Worm (Caenorhabditis elegans) whole organism, L4 larva: ENCODE measurements around the gene Y66C5A.2.

Source experiments
- D1046.2 ChIP-seq: fragments of 200-800 bp; sonication (Bioruptor generic); IDR thresholded peaks from 2 replicates; pipeline ENCODE4 v1.3.6; 2022; ENCODE audit warnings: missing genetic modification characterization, missing compliant biosample characterization
- F10B5.3 ChIP-seq: sonication (generic microtip); optimal IDR thresholded peaks from 2 replicates; lab custom pipeline; 2016; ENCODE audit warnings: mild to moderate bottlenecking, missing genetic modification characterization, missing compliant biosample characterization
- F26F4.8 ChIP-seq: fragments of 200-800 bp; sonication (Bioruptor generic); conservative IDR thresholded peaks from 2 replicates; pipeline ENCODE4 v1.3.6; 2022; ENCODE audit warnings: missing genetic modification characterization, missing compliant biosample characterization
- F37D6.2 ChIP-seq: sonication (generic microtip); optimal IDR thresholded peaks from 2 replicates; lab custom pipeline; 2016; ENCODE audit warnings: mild to moderate bottlenecking, missing genetic modification characterization, missing compliant biosample characterization
- F49E8.2 ChIP-seq: sonication (generic microtip); optimal IDR thresholded peaks from 2 replicates; lab custom pipeline; 2016; ENCODE audit warnings: missing compliant biosample characterization, mild to moderate bottlenecking, missing genetic modification characterization, borderline replicate concordance
- R02D3.7 ChIP-seq: fragments of 150-350 bp; sonication (generic microtip); optimal IDR thresholded peaks from 3 replicates; lab custom pipeline; 2014; ENCODE audit warnings: missing biosample characterization, missing genetic modification characterization
- T20F7.1 ChIP-seq: fragments of 200-800 bp; sonication (Bioruptor generic); optimal IDR thresholded peaks from 2 replicates; lab custom pipeline; 2018; ENCODE audit warnings: mild to moderate bottlenecking, missing genetic modification characterization, missing compliant biosample characterization
- Y105C5A.15 ChIP-seq: fragments of 200-800 bp; sonication (Bioruptor generic); IDR thresholded peaks from 2 replicates; pipeline ENCODE4 v1.3.6; 2022; ENCODE audit warnings: missing genetic modification characterization, missing compliant biosample characterization
- Y48G9A.11 ChIP-seq: fragments of 200-800 bp; sonication (Bioruptor generic); IDR thresholded peaks from 2 replicates; pipeline ENCODE4 v1.3.6; 2022; ENCODE audit warnings: missing genetic modification reagents, missing genetic modification characterization, missing compliant biosample characterization
- ZK546.5 ChIP-seq, 2 experiments: sonication (generic microtip); optimal IDR thresholded peaks; 2 replicates each; lab custom pipeline; 2017; ENCODE audit warnings: missing biosample characterization in 2 of 2, missing genetic modification characterization in 2 of 2
- aha-1 ChIP-seq: fragments of 150-350 bp; peaks from one replicate; lab custom pipeline; 2014; ENCODE audit warnings: missing biosample characterization, missing genetic modification characterization
- ama-1 ChIP-seq: fragments of 150-350 bp; optimal IDR thresholded peaks from 2 replicates; lab custom pipeline; 2014; ENCODE audit warnings: inconsistent platforms, mixed read lengths
- ceh-20 ChIP-seq: fragments of 200-800 bp; sonication (Bioruptor generic); IDR thresholded peaks from 2 replicates; pipeline ENCODE4 v1.3.6; 2022; ENCODE audit warnings: missing genetic modification reagents, missing genetic modification characterization, missing compliant biosample characterization
- ceh-44 ChIP-seq: fragments of 200-800 bp; sonication (Bioruptor generic); IDR thresholded peaks from 2 replicates; pipeline ENCODE4 v1.3.6; 2022; ENCODE audit warnings: missing genetic modification reagents, missing genetic modification characterization, missing compliant biosample characterization
- ceh-62 ChIP-seq: sonication (generic microtip); optimal IDR thresholded peaks from 2 replicates; lab custom pipeline; 2017; ENCODE audit warnings: missing biosample characterization, missing genetic modification characterization
- ctbp-1 ChIP-seq: fragments of 200-800 bp; sonication (Bioruptor generic); IDR thresholded peaks from 2 replicates; pipeline ENCODE4 v1.3.6; 2022; ENCODE audit warnings: missing genetic modification reagents, missing genetic modification characterization, missing compliant biosample characterization
- daf-12 ChIP-seq: fragments of 150-350 bp; optimal IDR thresholded peaks from 2 replicates; lab custom pipeline; 2014; ENCODE audit warnings: missing biosample characterization, missing genetic modification reagents, missing genetic modification characterization
- daf-16 ChIP-seq, 3 experiments: sonication (generic microtip); optimal IDR thresholded peaks; 2 replicates each; lab custom pipeline; 2016 to 2017; ENCODE audit warnings: missing genetic modification characterization in 3 of 3, missing genetic modification reagents in 3 of 3, mild to moderate bottlenecking in 2 of 3, missing compliant biosample characterization in 2 of 3, missing biosample characterization in 1 of 3, moderate library complexity in 1 of 3
- daf-19 ChIP-seq: fragments of 200-800 bp; sonication (Bioruptor generic); conservative IDR thresholded peaks from 2 replicates; pipeline ENCODE4 v1.3.6; 2022; ENCODE audit warnings: missing genetic modification characterization, missing compliant biosample characterization
- dmd-6 ChIP-seq: fragments of 200-800 bp; sonication (Bioruptor generic); IDR thresholded peaks from 2 replicates; pipeline ENCODE4 v1.3.6; 2022; ENCODE audit warnings: missing genetic modification reagents, missing genetic modification characterization, missing compliant biosample characterization
- dmd-8 ChIP-seq: fragments of 200-800 bp; sonication (Bioruptor generic); IDR thresholded peaks from 2 replicates; pipeline ENCODE4 v1.3.6; 2022; ENCODE audit warnings: missing genetic modification characterization, missing compliant biosample characterization
- dve-1 ChIP-seq: sonication (generic microtip); optimal IDR thresholded peaks from 2 replicates; lab custom pipeline; 2017; ENCODE audit warnings: antibody characterized with exemption, mild to moderate bottlenecking, missing genetic modification characterization, missing compliant biosample characterization; ENCODE audit not compliant: insufficient read depth
- egl-27 ChIP-seq: sonication (generic microtip); optimal IDR thresholded peaks from 3 replicates; lab custom pipeline; 2017; ENCODE audit warnings: missing biosample characterization, missing genetic modification reagents, missing genetic modification characterization
- egl-43 ChIP-seq: fragments of 200-800 bp; sonication (Bioruptor generic); IDR thresholded peaks from 2 replicates; pipeline ENCODE4 v1.3.6; 2022; ENCODE audit warnings: missing genetic modification reagents, missing genetic modification characterization, missing compliant biosample characterization
- gei-8 ChIP-seq: fragments of 200-800 bp; sonication (Bioruptor generic); optimal IDR thresholded peaks from 2 replicates; lab custom pipeline; 2018; ENCODE audit warnings: mild to moderate bottlenecking, missing genetic modification characterization, missing compliant biosample characterization
- hlh-11 ChIP-seq: fragments of 200-800 bp; sonication (Bioruptor generic); optimal IDR thresholded peaks from 2 replicates; lab custom pipeline; 2018; ENCODE audit warnings: mild to moderate bottlenecking, missing genetic modification characterization, missing compliant biosample characterization
- hlh-30 ChIP-seq: sonication (generic microtip); optimal IDR thresholded peaks from 2 replicates; lab custom pipeline; 2017; ENCODE audit warnings: antibody characterized with exemption, mild to moderate bottlenecking, missing genetic modification characterization, missing compliant biosample characterization; ENCODE audit not compliant: insufficient read depth
- hmg-1.1 ChIP-seq: fragments of 200-800 bp; sonication (Bioruptor generic); IDR thresholded peaks from 2 replicates; pipeline ENCODE4 v1.3.6; 2022; ENCODE audit warnings: missing genetic modification reagents, missing genetic modification characterization, missing compliant biosample characterization
- lin-15B ChIP-seq: fragments of 150-350 bp; sonication (generic microtip); optimal IDR thresholded peaks from 3 replicates; lab custom pipeline; 2014; ENCODE audit warnings: missing biosample characterization, missing genetic modification characterization
- lin-38 ChIP-seq: fragments of 200-800 bp; sonication (Bioruptor generic); IDR thresholded peaks from 2 replicates; pipeline ENCODE4 v1.3.6; 2022; ENCODE audit warnings: missing genetic modification reagents, missing genetic modification characterization, missing compliant biosample characterization
- lin-39 ChIP-seq: fragments of 150-350 bp; optimal IDR thresholded peaks from 2 replicates; lab custom pipeline; 2014; ENCODE audit warnings: missing biosample characterization, missing genetic modification reagents, missing genetic modification characterization
- madf-5 ChIP-seq, 2 experiments: fragments of 200-800 bp; sonication (Bioruptor generic); IDR thresholded peaks; 2 replicates each; pipeline ENCODE4 v1.3.6; 2022; ENCODE audit warnings: missing compliant biosample characterization in 2 of 2, missing genetic modification characterization in 2 of 2
- nhr-11 ChIP-seq: fragments of 150-350 bp; optimal IDR thresholded peaks from 2 replicates; lab custom pipeline; 2014; ENCODE audit warnings: missing biosample characterization, missing genetic modification characterization
- nhr-111 ChIP-seq: fragments of 200-800 bp; sonication (Bioruptor generic); optimal IDR thresholded peaks from 2 replicates; lab custom pipeline; 2018; ENCODE audit warnings: mild to moderate bottlenecking, missing genetic modification characterization, missing compliant biosample characterization
- nhr-237 ChIP-seq: sonication (generic microtip); optimal IDR thresholded peaks from 2 replicates; lab custom pipeline; 2017; ENCODE audit warnings: missing biosample characterization, missing genetic modification characterization
- nhr-25 ChIP-seq: sonication (generic microtip); optimal IDR thresholded peaks from 2 replicates; lab custom pipeline; 2017; ENCODE audit warnings: missing genetic modification characterization, mild to moderate bottlenecking, missing compliant biosample characterization, antibody characterized with exemption, moderate library complexity, borderline replicate concordance; ENCODE audit not compliant: insufficient read depth
- nhr-48 ChIP-seq: sonication (generic microtip); optimal IDR thresholded peaks from 2 replicates; lab custom pipeline; 2016; ENCODE audit warnings: mild to moderate bottlenecking, missing genetic modification characterization, missing compliant biosample characterization
- nhr-77 ChIP-seq: fragments of 150-350 bp; optimal IDR thresholded peaks from 2 replicates; lab custom pipeline; 2014; ENCODE audit warnings: missing biosample characterization, missing genetic modification characterization
- pha-4 ChIP-seq, 2 experiments: fragments of 150-350 bp in 1 of 2; fragments of 200-800 bp in 1 of 2; sonication (Bioruptor generic) in 1 of 2; IDR thresholded peaks in 1 of 2; optimal IDR thresholded peaks in 1 of 2; 2 replicates each; pipeline versions ENCODE4 v1.3.6 to Lab custom; 2014 to 2022; ENCODE audit warnings: missing genetic modification characterization in 2 of 2, missing genetic modification reagents in 2 of 2, missing biosample characterization in 1 of 2, missing compliant biosample characterization in 1 of 2
- pqm-1 ChIP-seq: sonication (generic microtip); optimal IDR thresholded peaks from 2 replicates; lab custom pipeline; 2017; ENCODE audit warnings: missing biosample characterization, missing genetic modification characterization
- rbr-2 ChIP-seq: sonication (generic microtip); optimal IDR thresholded peaks from 2 replicates; lab custom pipeline; 2016; ENCODE audit warnings: missing genotype, missing genetic modification characterization, missing compliant biosample characterization
- spr-3 ChIP-seq: fragments of 200-800 bp; sonication (Bioruptor generic); optimal IDR thresholded peaks from 2 replicates; lab custom pipeline; 2018; ENCODE audit warnings: mild to moderate bottlenecking, missing genetic modification characterization, missing compliant biosample characterization
- tag-97 ChIP-seq: fragments of 200-800 bp; sonication (Bioruptor generic); IDR thresholded peaks from 2 replicates; pipeline ENCODE4 v1.3.6; 2022; ENCODE audit warnings: missing genetic modification characterization, missing compliant biosample characterization
- tra-1 ChIP-seq: fragments of 200-800 bp; sonication (Bioruptor generic); IDR thresholded peaks from 2 replicates; pipeline ENCODE4 v1.3.6; 2022; ENCODE audit warnings: missing genetic modification reagents, missing genetic modification characterization, missing compliant biosample characterization
- unc-130 ChIP-seq: sonication (generic microtip); optimal IDR thresholded peaks from 2 replicates; lab custom pipeline; 2016; ENCODE audit warnings: missing genetic modification reagents, missing genetic modification characterization, missing compliant biosample characterization
- unc-39 ChIP-seq: sonication (generic microtip); optimal IDR thresholded peaks from 2 replicates; lab custom pipeline; 2017; ENCODE audit warnings: missing biosample characterization, missing genetic modification characterization
- vab-7 ChIP-seq: fragments of 200-800 bp; sonication (Bioruptor generic); IDR thresholded peaks from 2 replicates; pipeline ENCODE4 v1.3.6; 2022; ENCODE audit warnings: missing genetic modification reagents, missing genetic modification characterization, missing compliant biosample characterization
- zag-1 ChIP-seq: fragments of 150-350 bp; optimal IDR thresholded peaks from 2 replicates; lab custom pipeline; 2014; ENCODE audit warnings: missing biosample characterization, missing genetic modification characterization
- zfp-2 ChIP-seq: sonication (generic microtip); optimal IDR thresholded peaks from 2 replicates; lab custom pipeline; 2016; ENCODE audit warnings: mild to moderate bottlenecking, missing genetic modification characterization, missing compliant biosample characterization
- zfp-3 ChIP-seq: fragments of 200-800 bp; sonication (Bioruptor generic); conservative IDR thresholded peaks from 2 replicates; pipeline ENCODE4 v1.3.6; 2022; ENCODE audit warnings: missing genetic modification reagents, missing genetic modification characterization, missing compliant biosample characterization
- zip-2 ChIP-seq: fragments of 150-350 bp; optimal IDR thresholded peaks from 2 replicates; lab custom pipeline; 2014; ENCODE audit warnings: missing biosample characterization, missing genetic modification characterization

The Y66C5A.2 gene

DNA sequence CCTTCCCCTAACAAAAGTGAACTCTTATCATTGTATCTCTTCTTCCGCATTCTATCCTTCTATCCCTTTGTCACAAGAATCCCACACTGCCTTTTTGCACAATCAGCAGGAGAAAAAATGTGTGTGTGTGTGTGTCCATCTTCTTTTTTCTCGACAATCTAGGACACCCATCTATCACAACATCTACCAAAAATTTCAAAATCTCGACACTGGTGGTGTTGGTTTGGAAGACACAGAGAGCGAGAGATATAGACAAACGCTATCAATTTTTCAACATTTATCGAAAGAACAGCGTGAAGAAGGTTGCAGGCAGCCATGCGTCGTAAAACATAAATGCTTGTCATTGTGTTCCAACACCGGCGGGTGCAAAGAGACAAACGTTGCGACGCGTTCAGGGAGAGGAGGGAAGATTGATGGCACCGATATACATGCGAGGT, 48.3 kb downstream of the Y66C5A.2 start (continued):
- no peak for TF ChIP-seq pha-4 (GFP tag; IDR thresholded peaks at IDR 0.05; lab: Robert Waterston, UW)
- no peak for TF ChIP-seq pha-4 (tag; optimal IDR thresholded peaks at IDR 0.05; lab: Kevin White, UChicago)
- TF ChIP-seq ceh-20 (GFP tag; lab: Robert Waterston, UW): no peak; the same call in 1 of the 2 replicates
- no peak for TF ChIP-seq zfp-3
- peak; percentile 74 for TF ChIP-seq dmd-6
- TF ChIP-seq nhr-77 (tag; lab: Kevin White, UChicago): peak; percentile 17
- peak; percentile 86 for TF ChIP-seq hlh-11 (tag; lab: Kevin White, UChicago)
- no peak for TF ChIP-seq lin-39 (tag; lab: Kevin White, UChicago)
- TF ChIP-seq ctbp-1: no peak
- no peak for TF ChIP-seq D1046.2 (GFP tag; lab: Robert Waterston, UW)
- no peak for TF ChIP-seq madf-5 (GFP tag; IDR thresholded peaks at IDR 0.05; lab: Robert Waterston, UW)
- no peak for TF ChIP-seq lin-38 (GFP tag; lab: Robert Waterston, UW)
- no peak for TF ChIP-seq rbr-2 (tag; lab: Kevin White, UChicago)
- no peak for TF ChIP-seq nhr-111 (GFP tag; lab: Kevin White, UChicago)
- no peak for TF ChIP-seq dmd-8 (GFP tag; lab: Robert Waterston, UW)
- no peak for TF ChIP-seq tag-97 (GFP tag; lab: Robert Waterston, UW)
- no peak for TF ChIP-seq vab-7 (GFP tag; lab: Robert Waterston, UW)
- TF ChIP-seq nhr-237: no peak
- no peak for TF ChIP-seq zfp-2
- TF ChIP-seq daf-12 (tag; lab: Kevin White, UChicago): no peak
- TF ChIP-seq zip-2 (tag; lab: Kevin White, UChicago): no peak
- no peak for TF ChIP-seq lin-15B (tag; lab: Kevin White, UChicago)
- no peak for TF ChIP-seq unc-130 (GFP tag; lab: Kevin White, UChicago)
- TF ChIP-seq hmg-1.1: no peak
- TF ChIP-seq Y48G9A.11 (GFP tag; lab: Robert Waterston, UW): no peak
- TF ChIP-seq hlh-30 (tag; lab: Kevin White, UChicago): peak; percentile 69
- TF ChIP-seq gei-8 (GFP tag; lab: Kevin White, UChicago): no peak
- no peak for TF ChIP-seq ZK546.5 (tag; optimal IDR thresholded peaks at IDR 0.05; lab: Kevin White, UChicago)
- peak; percentile 83 for TF ChIP-seq nhr-11 (tag; lab: Kevin White, UChicago)
- TF ChIP-seq unc-39 (tag; lab: Kevin White, UChicago): no peak
- no peak for TF ChIP-seq zag-1 (tag; lab: Kevin White, UChicago)
- TF ChIP-seq pqm-1 (tag; lab: Kevin White, UChicago): no peak
- no peak for TF ChIP-seq spr-3 (GFP tag; lab: Kevin White, UChicago)
- no peak for TF ChIP-seq F49E8.2 (tag; lab: Kevin White, UChicago)
- TF ChIP-seq ama-1: no peak
- TF ChIP-seq daf-19 (GFP tag; lab: Robert Waterston, UW): no peak
- TF ChIP-seq Y105C5A.15: no peak
- TF ChIP-seq F26F4.8 (GFP tag; lab: Robert Waterston, UW): no peak
- no peak for TF ChIP-seq T20F7.1 (GFP tag; lab: Kevin White, UChicago)
- TF ChIP-seq R02D3.7: no peak
- peak; percentile 45 for TF ChIP-seq dve-1
- TF ChIP-seq tra-1 (GFP tag; lab: Robert Waterston, UW): peak; percentile 70
- no peak for TF ChIP-seq ceh-62 (tag; lab: Kevin White, UChicago)
- no peak for TF ChIP-seq aha-1 (tag; lab: Kevin White, UChicago)
- TF ChIP-seq egl-27 (tag; lab: Kevin White, UChicago): no peak
- no peak for TF ChIP-seq F10B5.3 (tag; lab: Kevin White, UChicago)
- TF ChIP-seq egl-43 (GFP tag; lab: Robert Waterston, UW): no peak
- TF ChIP-seq nhr-48 (tag; lab: Kevin White, UChicago): peak; percentile 39
- TF ChIP-seq ceh-44 (GFP tag; lab: Robert Waterston, UW): no peak
- no peak for TF ChIP-seq F37D6.2 (tag; lab: Kevin White, UChicago)
- no peak for TF ChIP-seq nhr-25 (tag; lab: Kevin White, UChicago)
- TF ChIP-seq daf-16 (GFP tag; optimal IDR thresholded peaks at IDR 0.05; lab: Kevin White, UChicago): peak in 1 of 2 experiments; percentile 30
- no peak for TF ChIP-seq daf-16 (tag; optimal IDR thresholded peaks at IDR 0.05; lab: Kevin White, UChicago)
